Worm (Caenorhabditis elegans): Measurements from ENCODE around the gene ntl-11.

ntl-11 gene

ce11 chrIV:15476369-15476768 lies 5.1 kb upstream of the ntl-11 start (continued):
- no peak for TF ChIP-seq egl-44 (GFP tag; IDR thresholded peaks at IDR 0.05)
- no peak for TF ChIP-seq dpl-1 (GFP tag; optimal IDR thresholded peaks at IDR 0.05)
- no peak for TF ChIP-seq repo-1 (tag; optimal IDR thresholded peaks at IDR 0.05)
- TF ChIP-seq F22D6.2 (tag; optimal IDR thresholded peaks at IDR 0.05), result no peak
- peak in 1 of 2 experiments; percentile 13 for TF ChIP-seq let-607 (tag; optimal IDR thresholded peaks at IDR 0.05)
- TF ChIP-seq hsf-1 (GFP tag; IDR thresholded peaks at IDR 0.05), result peak; percentile 52; the same call in 1 of the 2 replicates
- TF ChIP-seq egrh-3 (GFP tag; IDR thresholded peaks at IDR 0.05), result 0 out of 2 replicates have a peak, but pooled peaks have one; percentile 6
- TF ChIP-seq snpc-4 (GFP tag; optimal IDR thresholded peaks at IDR 0.05), result peak; percentile 84
- TF ChIP-seq snpc-4 (tag; optimal IDR thresholded peaks at IDR 0.05), result peak; percentile 39 to 96 (median 90)
- TF ChIP-seq gei-17 (GFP tag; optimal IDR thresholded peaks at IDR 0.05), result no peak
- no peak for TF ChIP-seq Y53G8AR.9 (GFP tag; conservative IDR thresholded peaks at IDR 0.05)
- TF ChIP-seq mes-4 (tag; optimal IDR thresholded peaks at IDR 0.05), result peak; percentile 43
- TF ChIP-seq attf-5 (GFP tag; optimal IDR thresholded peaks at IDR 0.05), result peak; percentile 22
- TF ChIP-seq egl-18 (GFP tag; IDR thresholded peaks at IDR 0.05), result no peak
- no peak for TF ChIP-seq nhr-27 (tag; optimal IDR thresholded peaks at IDR 0.05)
- no peak for TF ChIP-seq chd-7 (tag; optimal IDR thresholded peaks at IDR 0.05)
- TF ChIP-seq mel-28 (tag; optimal IDR thresholded peaks at IDR 0.05; ENCODE audit: borderline replicate concordance), result no peak
- no peak for TF ChIP-seq ekl-4 (GFP tag; IDR thresholded peaks at IDR 0.05)
- peak; percentile 80 for TF ChIP-seq mcd-1 (GFP tag; IDR thresholded peaks at IDR 0.05)
- TF ChIP-seq fkh-3 (tag; optimal IDR thresholded peaks at IDR 0.05), result no peak
- peak; percentile 77 for TF ChIP-seq B0261.1 (tag; optimal IDR thresholded peaks at IDR 0.05)
- TF ChIP-seq snpc-3.4 (tag; optimal IDR thresholded peaks at IDR 0.05), result peak; percentile 31
- TF ChIP-seq F23B12.7 (tag; optimal IDR thresholded peaks at IDR 0.05; ENCODE audit: insufficient read depth), result peak; percentile 6
- TF ChIP-seq attf-6 (GFP tag; IDR thresholded peaks at IDR 0.05), result peak; percentile 97
- no peak for TF ChIP-seq aptf-3 (GFP tag; IDR thresholded peaks at IDR 0.05)
- peak; percentile 51 for TF ChIP-seq ztf-26 (tag; optimal IDR thresholded peaks at IDR 0.05)
- peak; percentile 34 for TF ChIP-seq F49E8.2 (tag; optimal IDR thresholded peaks at IDR 0.05; ENCODE audit: insufficient read depth)
- no peak for TF ChIP-seq ama-1 (optimal IDR thresholded peaks at IDR 0.05)
- TF ChIP-seq ama-1 (GFP tag; optimal IDR thresholded peaks at IDR 0.05), result peak in 1 of 2 experiments; percentile 29
- no peak for TF ChIP-seq somi-1 (GFP tag; optimal IDR thresholded peaks at IDR 0.05)
- peak; percentile 72; the same call in 1 of the 2 replicates for TF ChIP-seq ztf-25 (GFP tag; IDR thresholded peaks at IDR 0.05)
- TF ChIP-seq snpc-1.3 (tag; optimal IDR thresholded peaks at IDR 0.05; ENCODE audit: insufficient read depth), result peak; percentile 43
- TF ChIP-seq lsl-1 (GFP tag; optimal IDR thresholded peaks at IDR 0.05), result peak; percentile 23
- no peak for TF ChIP-seq ceh-58 (GFP tag; IDR thresholded peaks at IDR 0.05)
- TF ChIP-seq lin-40 (tag; optimal IDR thresholded peaks at IDR 0.05), result no peak
- peak; percentile 21 for TF ChIP-seq athp-1 (tag; optimal IDR thresholded peaks at IDR 0.05)
- TF ChIP-seq F10E7.11 (tag; optimal IDR thresholded peaks at IDR 0.05), result no peak
- TF ChIP-seq tbp1 (GFP tag; optimal IDR thresholded peaks at IDR 0.05), result peak; percentile 92
- TF ChIP-seq K11D2.4 (GFP tag; IDR thresholded peaks at IDR 0.05), result no peak
- no peak for TF ChIP-seq cebp-1 (GFP tag; IDR thresholded peaks at IDR 0.05)
- TF ChIP-seq cebp-1 (tag; optimal IDR thresholded peaks at IDR 0.05), result no peak
- 0 out of 2 replicates have a peak, but pooled peaks have one; percentile 61 for TF ChIP-seq bed-1 (GFP tag; IDR thresholded peaks at IDR 0.05)
- no peak for TF ChIP-seq zfh-2 (GFP tag; conservative IDR thresholded peaks at IDR 0.05)
- no peak for TF ChIP-seq mxl-1 (tag; optimal IDR thresholded peaks at IDR 0.05)
- peak; percentile 33 for TF ChIP-seq lsy-27 (tag; optimal IDR thresholded peaks at IDR 0.05; ENCODE audit: borderline replicate concordance, insufficient read depth)
- no peak for TF ChIP-seq Y67H2A.10 (GFP tag; conservative IDR thresholded peaks at IDR 0.05)
- TF ChIP-seq C17E4.6 (GFP tag; IDR thresholded peaks at IDR 0.05), result no peak
- TF ChIP-seq D2030.7 (GFP tag; IDR thresholded peaks at IDR 0.05), result peak; percentile 31; the same call in 1 of the 2 replicates

Data from whole organism, young adult.